Worm (Caenorhabditis elegans) whole organism, L4/young adult: ENCODE results near the gene ceh-13.

Source experiments
- W03F9.2 ChIP-seq: fragments of 150-350 bp; optimal IDR thresholded peaks from 2 replicates; lab custom pipeline; 2014; ENCODE audit warnings: missing biosample characterization, missing genetic modification characterization
- dao-5 ChIP-seq: sonication (generic microtip); optimal IDR thresholded peaks from 2 replicates; lab custom pipeline; 2016; ENCODE audit warnings: missing genotype, missing genetic modification characterization, moderate library complexity, missing compliant biosample characterization
- him-1 ChIP-seq: sonication (generic microtip); optimal IDR thresholded peaks from 2 replicates; lab custom pipeline; 2016; ENCODE audit warnings: missing genotype, missing genetic modification reagents, missing genetic modification characterization, missing compliant biosample characterization

The ceh-13 gene

DNA sequence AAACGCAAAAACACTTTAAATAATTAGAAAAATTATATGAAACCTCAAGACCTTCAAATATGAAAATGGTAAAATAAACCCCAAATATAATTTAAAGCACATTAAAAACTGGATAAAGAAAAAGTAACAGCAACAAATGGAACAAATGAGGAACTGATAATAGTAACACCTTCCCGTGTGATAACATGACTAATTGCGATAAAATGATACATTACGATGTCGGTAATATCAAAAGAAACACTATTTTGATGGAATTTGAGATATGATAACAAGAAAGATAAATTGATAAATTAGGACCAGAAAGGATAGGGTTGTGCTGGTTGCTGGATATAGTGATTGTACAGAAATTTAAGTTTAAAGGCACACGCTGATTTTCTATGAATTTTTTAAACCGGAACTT, 13.4 kb upstream of the ceh-13 start:
- TF ChIP-seq him-1: no peak
- TF ChIP-seq dao-5 (tag; lab: Kevin White, UChicago): no peak
- no peak for TF ChIP-seq W03F9.2 (tag; lab: Kevin White, UChicago)

DNA sequence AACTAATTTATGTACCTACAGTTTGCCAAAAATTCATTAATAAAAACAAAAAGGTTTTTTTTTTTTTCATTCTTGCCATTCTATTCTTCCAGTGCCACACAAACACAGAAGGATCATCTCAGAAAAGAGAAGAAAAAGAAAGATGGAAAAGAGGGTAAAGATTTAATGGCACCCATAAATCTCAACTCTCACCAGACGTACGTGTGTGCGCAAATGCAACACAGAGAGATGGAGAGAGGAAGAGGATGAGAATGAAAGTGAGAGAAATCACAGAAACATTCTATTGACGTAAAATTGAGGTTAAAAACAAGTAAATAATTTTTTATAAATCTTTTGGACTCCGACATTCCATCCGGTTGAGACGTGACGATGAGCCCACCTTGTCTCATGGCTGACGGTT, 11.2 kb upstream of the ceh-13 start:
- TF ChIP-seq dao-5 (tag; lab: Kevin White, UChicago) (no peak), him-1 (no peak), W03F9.2 (tag; lab: Kevin White, UChicago) (no peak)

DNA sequence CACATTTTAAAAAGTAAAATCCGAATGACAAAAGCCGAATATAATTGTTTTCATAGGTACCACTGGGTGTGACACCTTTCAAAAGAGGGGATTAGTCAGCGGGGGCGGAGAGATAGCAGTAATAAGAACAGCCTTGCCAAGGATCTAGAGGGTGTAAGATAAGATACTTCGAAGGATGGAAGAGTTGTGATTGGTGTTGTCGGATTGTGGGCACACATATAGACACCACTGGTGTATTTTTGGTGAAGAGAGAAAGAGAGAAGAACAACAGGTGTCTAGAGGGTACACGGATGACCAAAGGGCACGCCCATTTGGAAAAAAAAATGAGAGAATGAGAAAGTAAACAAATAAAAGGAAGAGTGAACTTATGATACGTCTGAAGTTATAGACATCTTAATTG, 10.3 kb upstream of the ceh-13 start:
- no peak for TF ChIP-seq W03F9.2 (tag; lab: Kevin White, UChicago)
- TF ChIP-seq him-1: no peak
- no peak for TF ChIP-seq dao-5 (tag; lab: Kevin White, UChicago)

DNA sequence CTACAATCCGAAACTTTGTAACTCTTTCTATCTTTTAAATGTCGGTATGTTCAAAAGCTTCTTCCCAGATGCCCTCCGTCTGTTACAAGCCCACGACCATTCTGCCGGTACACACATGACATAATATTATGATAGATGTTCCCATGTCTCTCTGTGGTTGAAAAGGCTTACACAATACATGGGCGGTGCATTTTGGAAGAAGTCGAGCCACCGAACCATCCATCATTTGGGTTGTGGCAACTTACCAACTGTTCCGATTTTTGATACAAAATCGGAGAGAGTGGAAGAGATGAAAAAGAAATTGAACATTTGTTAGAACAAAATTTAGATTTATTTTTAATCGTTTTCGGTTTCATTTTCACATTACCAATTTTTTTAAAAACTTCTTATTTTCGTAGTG, 6.5 kb upstream of the ceh-13 start:
- no peak for TF ChIP-seq him-1
- TF ChIP-seq W03F9.2 (tag; lab: Kevin White, UChicago): no peak
- TF ChIP-seq dao-5 (tag; lab: Kevin White, UChicago): no peak

DNA sequence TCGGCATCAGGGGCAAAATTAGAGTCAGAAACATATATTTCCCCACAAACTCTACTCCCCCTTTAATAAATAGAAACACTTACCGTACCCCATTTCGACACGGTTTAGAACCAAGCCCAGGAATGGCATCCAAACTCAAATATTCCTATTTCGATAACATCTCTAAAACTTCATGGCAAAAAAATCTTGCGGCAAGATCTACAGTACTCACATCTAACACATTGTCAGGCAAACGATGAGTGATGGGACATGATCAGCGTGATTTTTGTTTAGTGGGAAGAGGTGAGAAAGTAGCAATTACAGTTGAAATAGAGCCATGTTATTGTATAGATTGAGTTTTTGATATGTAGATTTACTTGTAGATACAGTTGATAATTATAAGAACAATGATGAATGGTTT, 4.5 kb upstream of the ceh-13 start:
- TF ChIP-seq him-1: no peak
- TF ChIP-seq W03F9.2 (tag; lab: Kevin White, UChicago): no peak
- TF ChIP-seq dao-5 (tag; lab: Kevin White, UChicago): no peak

DNA sequence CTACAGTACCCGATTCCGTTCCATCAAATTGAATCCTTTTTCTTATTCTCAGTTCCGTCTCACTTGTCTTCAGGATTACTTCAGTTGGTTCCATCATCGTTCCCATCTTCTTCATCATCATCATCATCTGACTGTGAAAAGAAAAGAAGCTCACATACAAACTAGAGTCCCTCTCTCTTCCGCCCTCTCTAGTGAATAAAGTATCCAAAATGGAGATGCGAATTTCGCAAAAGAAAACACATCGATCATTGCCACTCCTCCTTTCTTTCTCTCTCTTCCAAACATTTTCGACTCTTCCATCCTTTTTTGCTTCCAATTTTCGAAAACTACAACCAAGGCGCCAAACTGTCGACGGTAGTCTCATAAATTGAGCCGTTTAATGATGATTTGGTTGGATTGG, 2.6 kb upstream of the ceh-13 start:
- TF ChIP-seq him-1 (no peak), W03F9.2 (tag; lab: Kevin White, UChicago) (no peak), dao-5 (tag; lab: Kevin White, UChicago) (no peak)

DNA sequence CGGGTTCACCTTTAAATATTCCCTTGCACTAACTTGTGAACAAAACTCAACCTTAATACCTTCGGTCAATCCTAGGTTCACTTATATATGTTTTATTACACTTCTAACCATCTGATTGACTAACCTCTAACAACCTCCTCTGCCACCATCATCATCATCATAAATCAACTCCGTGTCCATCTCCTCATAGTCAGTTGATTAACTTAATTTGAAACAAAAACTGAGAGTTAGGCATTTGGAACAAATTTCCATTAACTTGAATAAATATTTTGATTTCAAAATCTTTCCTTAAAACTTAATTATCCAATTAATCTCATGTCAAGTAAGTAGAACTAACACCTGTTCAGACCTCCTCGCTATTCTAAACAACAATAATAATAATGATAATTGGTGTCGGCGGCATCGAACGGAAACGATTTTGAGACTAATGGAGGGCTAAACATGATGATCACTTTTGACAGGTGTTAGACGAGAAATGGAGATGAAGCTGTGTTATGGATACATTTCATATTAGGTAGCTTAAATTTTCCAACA, 1.7 kb upstream of the ceh-13 start:
- TF ChIP-seq W03F9.2 (tag; lab: Kevin White, UChicago) (no peak), him-1 (no peak), dao-5 (tag; lab: Kevin White, UChicago) (no peak)

DNA sequence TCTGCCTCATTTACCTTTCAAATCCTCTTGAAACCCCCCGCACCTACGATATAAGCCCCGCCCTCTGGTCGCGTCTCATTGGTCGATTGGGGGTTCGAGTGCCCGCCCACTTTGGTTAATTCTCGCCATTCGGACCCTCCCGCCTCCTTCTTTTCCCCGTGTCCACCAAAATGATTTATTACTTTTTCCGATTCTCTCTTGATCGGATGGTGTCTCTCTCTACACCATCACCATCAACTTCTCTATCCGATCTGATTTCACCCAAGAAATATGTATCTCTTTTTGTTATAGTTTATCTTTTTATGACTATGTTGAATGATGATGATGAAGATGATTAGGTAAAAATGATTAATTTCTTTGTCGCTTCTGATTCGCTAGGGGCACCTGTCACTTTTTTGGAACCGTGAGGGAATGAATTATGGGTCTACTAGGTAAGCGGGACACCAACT, 739 bp upstream of the ceh-13 start:
- TF ChIP-seq W03F9.2 (tag; lab: Kevin White, UChicago) (no peak), him-1 (no peak), dao-5 (tag; lab: Kevin White, UChicago) (no peak)

DNA sequence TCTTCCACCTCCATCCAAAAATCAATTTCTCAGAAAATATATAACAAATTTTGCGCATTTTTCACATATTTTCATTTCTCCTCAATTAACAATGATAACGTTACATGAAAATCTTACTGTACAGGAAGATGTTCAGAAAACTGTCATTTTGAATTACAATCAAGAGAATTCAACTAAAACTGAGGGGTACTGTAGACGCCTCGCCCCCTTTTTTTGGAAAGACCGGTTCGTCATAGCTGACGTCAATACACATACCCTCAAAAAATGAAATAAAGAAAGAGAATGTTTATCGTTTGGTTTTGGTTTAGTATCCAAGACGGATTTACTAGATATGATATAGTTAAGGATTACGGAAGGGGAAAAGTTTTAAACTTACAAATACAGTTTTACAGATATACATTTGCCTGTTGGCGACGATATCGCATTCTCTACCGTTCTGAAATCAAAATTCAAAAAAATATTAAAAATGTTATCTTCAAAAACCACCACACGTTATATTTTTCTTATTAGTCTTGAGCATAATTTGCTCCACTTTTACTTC, 2.5 kb downstream of the ceh-13 start:
- TF ChIP-seq dao-5 (tag; lab: Kevin White, UChicago): no peak

DNA sequence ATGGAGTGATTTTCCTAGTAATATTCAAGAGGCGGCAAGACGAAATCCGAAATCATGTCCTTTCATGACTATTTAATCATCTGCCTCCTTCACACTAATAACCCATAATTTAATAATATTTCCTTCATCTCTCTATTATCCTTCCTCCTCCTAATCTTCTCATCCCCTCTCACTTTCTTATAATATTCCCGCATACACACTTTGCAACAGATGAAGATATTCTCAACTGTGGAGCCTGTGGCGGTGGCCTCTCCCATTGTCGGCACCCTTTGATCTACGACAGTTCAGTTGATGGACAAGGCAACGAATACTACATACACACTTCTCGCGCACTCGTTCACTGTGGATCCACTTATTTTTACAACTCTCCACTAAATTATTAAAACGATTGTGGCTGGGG, 3.2 kb downstream of the ceh-13 start:
- TF ChIP-seq W03F9.2 (tag; lab: Kevin White, UChicago) (no peak), him-1 (no peak), dao-5 (tag; lab: Kevin White, UChicago) (no peak)

DNA sequence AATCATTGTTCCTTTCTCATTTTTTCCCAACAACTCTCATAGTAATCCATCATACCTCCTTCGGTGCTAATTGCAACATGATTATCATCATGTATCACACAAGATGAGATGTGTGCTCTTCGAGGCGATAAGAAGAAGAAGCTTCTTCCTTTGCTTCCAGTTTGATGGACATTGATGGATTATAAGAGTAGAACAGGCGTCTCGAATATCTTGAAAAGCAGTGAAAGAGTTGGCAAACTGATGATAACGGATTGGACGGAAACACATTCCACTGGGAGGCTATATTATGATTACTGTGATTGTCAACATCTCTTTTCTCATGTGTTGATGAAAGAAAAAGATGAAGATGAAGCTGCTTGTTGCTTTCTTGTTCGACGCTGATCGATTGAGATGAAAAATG, 4.4 kb downstream of the ceh-13 start:
- TF ChIP-seq W03F9.2 (tag; lab: Kevin White, UChicago) (no peak), him-1 (no peak), dao-5 (tag; lab: Kevin White, UChicago) (no peak)

DNA sequence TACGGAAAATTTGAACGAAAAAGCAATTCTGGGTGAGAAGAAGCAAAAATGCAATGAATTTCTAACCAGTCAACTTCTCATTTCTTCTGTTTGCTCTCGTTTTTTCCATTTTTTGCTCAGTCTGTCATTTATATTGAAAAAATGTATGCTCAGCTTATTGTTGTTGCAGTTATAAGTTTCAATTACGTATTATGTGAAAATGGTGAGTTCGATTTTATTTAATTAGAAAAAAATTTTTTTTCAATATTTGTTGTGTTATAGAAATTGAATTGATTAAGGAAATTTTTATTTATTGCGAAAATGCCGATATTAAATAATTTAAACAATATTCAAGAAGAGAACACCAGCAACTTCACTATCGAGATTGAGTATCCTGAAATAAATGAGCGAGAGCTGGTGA, 6.4 kb downstream of the ceh-13 start, which contains the start of gene lgc-12:
Gene lgc-12 (plus strand): TSS at position 301 of the 400 bp plus-strand sequence.
- TF ChIP-seq dao-5 (tag; lab: Kevin White, UChicago): no peak
- no peak for TF ChIP-seq him-1
- TF ChIP-seq W03F9.2 (tag; lab: Kevin White, UChicago): no peak

DNA sequence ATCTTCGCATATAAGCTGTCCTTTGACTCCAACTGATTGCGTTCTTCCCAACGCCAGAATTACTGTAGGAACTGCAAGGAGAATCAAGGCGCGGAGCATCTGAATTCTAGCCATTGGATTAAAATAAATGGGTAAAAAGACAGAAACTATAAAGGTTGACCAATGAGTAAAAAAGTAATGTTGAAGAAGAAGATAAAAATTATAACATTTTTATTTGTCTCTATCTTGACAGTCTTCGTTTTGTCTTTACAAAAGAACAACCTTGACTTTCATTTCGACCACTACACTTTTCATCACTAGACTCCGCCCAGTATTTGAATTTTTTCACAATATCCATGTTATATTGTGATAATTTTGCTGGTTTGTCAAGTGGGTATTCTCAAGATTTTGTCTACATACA, 9.8 kb downstream of the ceh-13 start, which contains the start of gene ttr-8:
Gene ttr-8 (minus strand): TSS at position 101 of the 400 bp plus-strand sequence.
- TF ChIP-seq him-1 (no peak), W03F9.2 (tag; lab: Kevin White, UChicago) (no peak), dao-5 (tag; lab: Kevin White, UChicago) (no peak)

DNA sequence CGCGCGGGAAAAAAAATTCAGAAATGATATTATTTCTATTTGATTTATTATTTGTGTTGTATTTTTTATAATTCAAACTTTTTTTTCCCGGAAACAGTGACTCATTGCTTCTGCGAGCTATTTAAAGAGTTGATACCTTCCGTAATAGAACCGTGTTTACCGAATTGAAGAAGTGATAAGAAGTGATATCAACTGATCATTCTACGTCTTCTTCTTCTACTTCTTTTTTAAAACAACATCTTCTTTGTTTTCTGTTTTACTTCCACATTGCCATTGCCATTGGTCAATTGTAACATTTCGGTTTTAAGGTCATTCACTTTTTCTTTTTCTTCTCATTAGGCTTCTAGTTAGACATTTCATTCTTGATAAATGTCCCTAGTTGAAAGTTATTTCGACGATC, 10.6 kb downstream of the ceh-13 start, which contains the start of gene ttr-32:
Gene ttr-32 (plus strand): TSS at position 314 of the 400 bp plus-strand sequence.
- TF ChIP-seq him-1 (no peak), W03F9.2 (tag; lab: Kevin White, UChicago) (no peak), dao-5 (tag; lab: Kevin White, UChicago) (no peak)
